Worm (Caenorhabditis elegans) whole organism, L1 larva: ENCODE data around the gene cest-12.
A peak's percentile ranks its signal among the peaks of the same experiment; 100 is the strongest.

Experiments used
- C04F5.9 ChIP-seq: sonication (generic microtip); optimal IDR thresholded peaks from 2 replicates; lab custom pipeline; 2016; ENCODE audit warnings: missing genetic modification characterization, missing compliant biosample characterization
- C16A3.4 ChIP-seq: fragments of 150-350 bp; optimal IDR thresholded peaks from 2 replicates; lab custom pipeline; 2014; ENCODE audit warnings: missing biosample characterization, missing genetic modification characterization
- Y116A8C.19 ChIP-seq: sonication (generic microtip); optimal IDR thresholded peaks from 2 replicates; lab custom pipeline; 2016; ENCODE audit warnings: missing compliant biosample characterization, missing genetic modification characterization, borderline replicate concordance
- alr-1 ChIP-seq: fragments of 200-800 bp; sonication (Bioruptor generic); optimal IDR thresholded peaks from 2 replicates; lab custom pipeline; 2018; ENCODE audit warnings: borderline replicate concordance, mild to moderate bottlenecking, missing genetic modification characterization, missing compliant biosample characterization
- blmp-1 ChIP-seq: fragments of 150-350 bp; optimal IDR thresholded peaks from 2 replicates; lab custom pipeline; 2014; ENCODE audit warnings: missing biosample characterization, missing genetic modification characterization
- ceh-63 ChIP-seq: fragments of 200-800 bp; sonication (Bioruptor generic); optimal IDR thresholded peaks from 2 replicates; lab custom pipeline; 2018; ENCODE audit warnings: mild to moderate bottlenecking, missing genetic modification characterization, missing compliant biosample characterization
- ceh-88 ChIP-seq: fragments of 200-800 bp; sonication (Bioruptor generic); IDR thresholded peaks from 2 replicates; pipeline ENCODE4 v1.3.6; 2022; ENCODE audit warnings: missing genetic modification characterization, missing compliant biosample characterization
- ceh-90 ChIP-seq: sonication (generic microtip); optimal IDR thresholded peaks from 2 replicates; lab custom pipeline; 2016; ENCODE audit warnings: missing genetic modification characterization, missing compliant biosample characterization
- dpl-1 ChIP-seq, 3 experiments: fragments of 150-350 bp in 2 of 3; sonication (generic microtip) in 1 of 3; optimal IDR thresholded peaks; 2 replicates each; lab custom pipeline; 2014 to 2017; ENCODE audit warnings: missing biosample characterization in 3 of 3, missing genetic modification characterization in 3 of 3, missing genetic modification reagents in 3 of 3
- dsc-1 ChIP-seq: sonication (generic microtip); optimal IDR thresholded peaks from 2 replicates; lab custom pipeline; 2016; ENCODE audit warnings: mild to moderate bottlenecking, missing genetic modification characterization, missing compliant biosample characterization
- efl-1 ChIP-seq, 4 experiments: fragments of 150-350 bp; optimal IDR thresholded peaks in 3 of 4; peaks in 1 of 4; 1 replicate in 1 of 4; 2 replicates in 3 of 4; lab custom pipeline; 2014; ENCODE audit warnings: missing biosample characterization in 2 of 4, missing genetic modification characterization in 2 of 4, missing genetic modification reagents in 2 of 4
- efl-3 ChIP-seq: fragments of 200-800 bp; sonication (Bioruptor generic); optimal IDR thresholded peaks from 2 replicates; lab custom pipeline; 2018; ENCODE audit warnings: mild to moderate bottlenecking, missing genetic modification characterization, missing compliant biosample characterization
- elt-2 ChIP-seq: sonication (generic microtip); optimal IDR thresholded peaks from 2 replicates; lab custom pipeline; 2016; ENCODE audit warnings: missing genetic modification characterization, mild to moderate bottlenecking, inconsistent platforms, missing compliant biosample characterization, missing genetic modification reagents
- elt-3 ChIP-seq, 6 experiments: fragments of 150-350 bp in 1 of 6; sonication (generic microtip); optimal IDR thresholded peaks; 2 replicates each; lab custom pipeline; 2017 to 2018; ENCODE audit warnings: missing biosample characterization in 6 of 6, missing genetic modification characterization in 6 of 6, inconsistent platforms in 1 of 6
- ets-5 ChIP-seq: fragments of 200-800 bp; sonication (Bioruptor generic); IDR thresholded peaks from 2 replicates; pipeline ENCODE4 v1.3.6; 2022; ENCODE audit warnings: missing genetic modification characterization, missing compliant biosample characterization
- hlh-17 ChIP-seq: fragments of 200-800 bp; sonication (Bioruptor generic); optimal IDR thresholded peaks from 2 replicates; lab custom pipeline; 2018; ENCODE audit warnings: missing genetic modification characterization, mild to moderate bottlenecking, missing compliant biosample characterization, moderate library complexity, borderline replicate concordance
- hpl-2 ChIP-seq: fragments of 150-350 bp; optimal IDR thresholded peaks from 2 replicates; lab custom pipeline; 2014; ENCODE audit warnings: missing biosample characterization, missing genetic modification reagents, missing genetic modification characterization
- irx-1 ChIP-seq: sonication (generic microtip); optimal IDR thresholded peaks from 2 replicates; lab custom pipeline; 2016; ENCODE audit warnings: missing genetic modification characterization, missing compliant biosample characterization
- jun-1 ChIP-seq: fragments of 150-350 bp; optimal IDR thresholded peaks from 2 replicates; lab custom pipeline; 2014; ENCODE audit warnings: missing biosample characterization, missing genetic modification reagents, missing genetic modification characterization
- lin-14 ChIP-seq: fragments of 200-800 bp; sonication (Bioruptor generic); optimal IDR thresholded peaks from 2 replicates; lab custom pipeline; 2018; ENCODE audit warnings: mild to moderate bottlenecking, missing genetic modification characterization, moderate library complexity, missing compliant biosample characterization
- lin-35 ChIP-seq, 2 experiments: fragments of 150-350 bp; optimal IDR thresholded peaks; 2 replicates each; lab custom pipeline; 2014; ENCODE audit warnings: missing biosample characterization in 2 of 2, missing genetic modification characterization in 2 of 2, missing genetic modification reagents in 2 of 2
- lir-3 ChIP-seq: sonication (generic microtip); optimal IDR thresholded peaks from 2 replicates; lab custom pipeline; 2016; ENCODE audit warnings: mild to moderate bottlenecking, missing genetic modification characterization, moderate library complexity, missing compliant biosample characterization; ENCODE audit not compliant: poor library complexity
- lsy-2 ChIP-seq, 2 experiments: fragments of 150-350 bp; optimal IDR thresholded peaks; 2 replicates each; lab custom pipeline; 2014; ENCODE audit warnings: missing biosample characterization in 2 of 2, missing genetic modification characterization in 2 of 2
- mdl-1 ChIP-seq, 2 experiments: fragments of 150-350 bp; optimal IDR thresholded peaks; 2 replicates each; lab custom pipeline; 2014 to 2017; ENCODE audit warnings: missing biosample characterization in 2 of 2, missing genetic modification characterization in 2 of 2, inconsistent platforms in 1 of 2
- mep-1 ChIP-seq: fragments of 150-350 bp; optimal IDR thresholded peaks from 2 replicates; lab custom pipeline; 2014; ENCODE audit warnings: missing biosample characterization, missing genetic modification characterization
- nhr-12 ChIP-seq: sonication (generic microtip); optimal IDR thresholded peaks from 2 replicates; lab custom pipeline; 2017; ENCODE audit warnings: missing biosample characterization, missing genetic modification characterization
- nhr-28 ChIP-seq: fragments of 150-350 bp; optimal IDR thresholded peaks from 2 replicates; lab custom pipeline; 2014; ENCODE audit warnings: missing biosample characterization, missing genetic modification characterization
- nhr-71 ChIP-seq: sonication (generic microtip); optimal IDR thresholded peaks from 2 replicates; lab custom pipeline; 2016; ENCODE audit warnings: mild to moderate bottlenecking, missing genetic modification characterization, moderate library complexity, missing compliant biosample characterization
- nhr-90 ChIP-seq: sonication (generic microtip); optimal IDR thresholded peaks from 2 replicates; lab custom pipeline; 2016; ENCODE audit warnings: mild to moderate bottlenecking, missing genetic modification characterization, missing compliant biosample characterization; ENCODE audit not compliant: poor library complexity
- pag-3 ChIP-seq: sonication (generic microtip); optimal IDR thresholded peaks from 2 replicates; lab custom pipeline; 2017; ENCODE audit warnings: missing genetic modification characterization, mild to moderate bottlenecking, missing compliant biosample characterization, antibody characterized with exemption, borderline replicate concordance; ENCODE audit not compliant: insufficient read depth
- pqm-1 ChIP-seq: sonication (generic microtip); optimal IDR thresholded peaks from 3 replicates; lab custom pipeline; 2017; ENCODE audit warnings: missing biosample characterization, missing genetic modification characterization
- rnt-1 ChIP-seq: sonication (generic microtip); optimal IDR thresholded peaks from 2 replicates; lab custom pipeline; 2016; ENCODE audit warnings: mild to moderate bottlenecking, missing genetic modification characterization, moderate library complexity, missing compliant biosample characterization
- snpc-4 ChIP-seq: fragments of 150-350 bp; optimal IDR thresholded peaks from 2 replicates; lab custom pipeline; 2014; ENCODE audit warnings: missing biosample characterization, missing genetic modification characterization
- swsn-7 ChIP-seq: sonication (generic microtip); optimal IDR thresholded peaks from 2 replicates; lab custom pipeline; 2016; ENCODE audit warnings: missing genetic modification characterization, missing compliant biosample characterization
- tlp-1 ChIP-seq: fragments of 150-350 bp; optimal IDR thresholded peaks from 2 replicates; lab custom pipeline; 2014; ENCODE audit warnings: missing biosample characterization, missing genetic modification characterization
- unc-30 ChIP-seq: sonication (generic microtip); optimal IDR thresholded peaks from 2 replicates; lab custom pipeline; 2017; ENCODE audit warnings: missing biosample characterization, missing genetic modification characterization
- zag-1 ChIP-seq: fragments of 150-350 bp; optimal IDR thresholded peaks from 2 replicates; lab custom pipeline; 2014; ENCODE audit warnings: missing biosample characterization, missing genetic modification characterization
- ztf-11 ChIP-seq, 2 experiments: sonication (generic microtip); optimal IDR thresholded peaks; 2 replicates each; lab custom pipeline; 2016 to 2017; ENCODE audit warnings: missing genetic modification characterization in 2 of 2, missing biosample characterization in 1 of 2, missing compliant biosample characterization in 1 of 2
- ztf-4 ChIP-seq: fragments of 150-350 bp; optimal IDR thresholded peaks from 2 replicates; lab custom pipeline; 2014; ENCODE audit warnings: missing biosample characterization, missing genetic modification characterization

The cest-12 gene

DNA sequence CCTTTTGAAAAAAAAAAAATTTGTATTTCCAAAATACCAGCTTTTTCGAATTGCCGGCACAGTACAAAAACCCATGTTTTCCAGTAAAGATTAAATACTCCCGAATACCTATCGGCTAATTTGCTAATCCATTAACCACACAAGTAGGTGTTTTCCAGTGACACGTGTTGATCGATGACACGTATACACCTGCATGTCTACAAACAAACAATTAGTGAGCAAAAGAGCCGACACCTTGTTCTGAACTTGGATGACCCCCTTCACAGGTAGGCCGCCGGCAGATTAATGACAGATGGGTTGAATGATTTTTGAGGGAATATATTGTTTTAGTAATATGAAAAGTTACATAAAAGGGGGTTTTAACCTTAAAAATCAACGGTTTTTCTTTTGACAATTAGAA, 14.7 kb downstream of the cest-12 start:
- TF ChIP-seq ets-5 = no peak
- TF ChIP-seq swsn-7 = no peak
- TF ChIP-seq efl-3 (GFP tag; lab: Kevin White, UChicago) = no peak
- no peak for TF ChIP-seq mep-1 (tag; lab: Kevin White, UChicago)
- TF ChIP-seq mdl-1 (tag; optimal IDR thresholded peaks at IDR 0.05; lab: Kevin White, UChicago) = no peak
- no peak for TF ChIP-seq ztf-4 (tag; lab: Kevin White, UChicago)
- no peak for TF ChIP-seq C16A3.4 (tag; lab: Kevin White, UChicago)
- no peak for TF ChIP-seq ztf-11 (tag; optimal IDR thresholded peaks at IDR 0.05; lab: Kevin White, UChicago)
- TF ChIP-seq pag-3 (tag; lab: Kevin White, UChicago) = no peak
- no peak for TF ChIP-seq nhr-12
- no peak for TF ChIP-seq lir-3 (tag; lab: Kevin White, UChicago)
- no peak for TF ChIP-seq tlp-1 (tag; lab: Kevin White, UChicago)
- TF ChIP-seq blmp-1 (tag; lab: Kevin White, UChicago) = no peak
- no peak for TF ChIP-seq snpc-4 (tag; lab: Kevin White, UChicago)
- no peak for TF ChIP-seq dpl-1 (GFP tag; optimal IDR thresholded peaks at IDR 0.05; lab: Kevin White, UChicago)
- no peak for TF ChIP-seq nhr-90 (tag; lab: Kevin White, UChicago)
- TF ChIP-seq unc-30 (tag; lab: Kevin White, UChicago) = no peak
- no peak for TF ChIP-seq ceh-88 (GFP tag; lab: Robert Waterston, UW)
- TF ChIP-seq ceh-63 (GFP tag; lab: Kevin White, UChicago) = no peak

DNA sequence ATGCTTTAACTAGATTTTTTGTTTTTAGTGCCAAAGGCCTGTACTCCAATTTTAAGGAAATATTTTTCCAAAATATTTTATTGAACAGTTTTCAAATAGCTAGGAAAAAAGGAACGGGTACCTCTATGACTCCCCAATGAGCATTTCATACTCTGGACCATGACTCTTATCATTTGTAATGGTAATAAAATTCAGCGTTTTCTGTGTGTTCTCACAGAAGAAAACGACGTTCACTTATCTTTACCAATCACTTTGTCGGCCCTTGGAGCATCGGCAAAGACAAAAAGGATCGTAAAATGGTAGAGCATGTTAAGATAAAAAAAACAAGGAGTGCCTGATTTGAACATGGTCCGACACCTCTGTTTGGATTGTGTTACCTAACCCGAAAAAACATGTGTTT, 19.8 kb downstream of the cest-12 start:
- TF ChIP-seq irx-1 (no peak), efl-1 (optimal IDR thresholded peaks at IDR 0.05; lab: Kevin White, UChicago) (no peak), efl-1 (GFP tag; optimal IDR thresholded peaks at IDR 0.05 in 1 of 2; lab: Kevin White, UChicago) (peak in 1 of 2 experiments; percentile 54)

ce11 chrIII:12084749-12085307, 22.5 kb downstream of the cest-12 start:
- TF ChIP-seq ceh-90 (no peak), dsc-1 (tag; lab: Kevin White, UChicago) (peak; percentile 8), lsy-2 (tag; optimal IDR thresholded peaks at IDR 0.05; lab: Kevin White, UChicago) (peak; percentile 10 to 70), ztf-4 (tag; lab: Kevin White, UChicago) (no peak), nhr-28 (no peak), ets-5 (no peak), nhr-71 (tag; lab: Kevin White, UChicago) (peak; percentile 8), ztf-11 (tag; optimal IDR thresholded peaks at IDR 0.05; lab: Kevin White, UChicago) (no peak), elt-2 (tag; lab: Kevin White, UChicago) (peak; percentile 63), elt-3 (tag; optimal IDR thresholded peaks at IDR 0.05; lab: Kevin White, UChicago) (peak in 1 of 6 experiments; percentile 11), lin-14 (peak; percentile 19), rnt-1 (tag; lab: Kevin White, UChicago) (no peak)

- TF ChIP-seq zag-1 (tag; lab: Kevin White, UChicago) = no peak
- TF ChIP-seq nhr-12 = no peak
- TF ChIP-seq C04F5.9 (tag; lab: Kevin White, UChicago) = no peak
- no peak for TF ChIP-seq Y116A8C.19 (tag; lab: Kevin White, UChicago)
- no peak for TF ChIP-seq pqm-1 (tag; lab: Kevin White, UChicago)
- no peak for TF ChIP-seq lin-35 (GFP tag; optimal IDR thresholded peaks at IDR 0.05; lab: Kevin White, UChicago)
- no peak for TF ChIP-seq alr-1 (tag; lab: Kevin White, UChicago)
- no peak for TF ChIP-seq jun-1
- TF ChIP-seq hpl-2 (GFP tag; lab: Kevin White, UChicago) = no peak
- TF ChIP-seq ztf-4 (tag; lab: Kevin White, UChicago) = no peak
- TF ChIP-seq irx-1 = no peak
- no peak for TF ChIP-seq hlh-17 (GFP tag; lab: Kevin White, UChicago)
Observed at ce11 chrIII:12084216-12084615, 23.1 kb downstream of the cest-12 start, which contains the start of gene nob-1. nob-1 (minus strand) TSS chrIII:12084316.
